Worm (Caenorhabditis elegans) whole organism, late embryonic: ENCODE data around the gene F07F6.8.

Source experiments
- C08G9.2 ChIP-seq: sonication (generic microtip); optimal IDR thresholded peaks from 2 replicates; lab custom pipeline; 2016; ENCODE audit warnings: mild to moderate bottlenecking, missing genetic modification characterization, moderate library complexity, missing compliant biosample characterization
- C38D4.7 ChIP-seq: fragments of 200-800 bp; sonication (Bioruptor generic); optimal IDR thresholded peaks from 2 replicates; lab custom pipeline; 2018; ENCODE audit warnings: mild to moderate bottlenecking, missing genetic modification characterization, moderate library complexity, missing compliant biosample characterization
- F13H6.1 ChIP-seq: sonication (generic microtip); optimal IDR thresholded peaks from 2 replicates; lab custom pipeline; 2016; ENCODE audit warnings: missing genetic modification characterization, missing compliant biosample characterization
- K02D7.2 ChIP-seq: sonication (generic microtip); optimal IDR thresholded peaks from 2 replicates; lab custom pipeline; 2017; ENCODE audit warnings: mild to moderate bottlenecking, missing genetic modification characterization, missing compliant biosample characterization
- Y22D7AL.16 ChIP-seq: sonication (generic microtip); optimal IDR thresholded peaks from 2 replicates; lab custom pipeline; 2016; ENCODE audit warnings: missing genetic modification characterization, missing compliant biosample characterization
- ceh-18 ChIP-seq: sonication (generic microtip); optimal IDR thresholded peaks from 2 replicates; lab custom pipeline; 2016; ENCODE audit warnings: missing genetic modification characterization, missing compliant biosample characterization
- ceh-30 ChIP-seq: fragments of 150-350 bp; optimal IDR thresholded peaks from 2 replicates; lab custom pipeline; 2014; ENCODE audit warnings: missing biosample characterization, missing genetic modification characterization
- ceh-34 ChIP-seq: sonication (generic microtip); optimal IDR thresholded peaks from 2 replicates; lab custom pipeline; 2016; ENCODE audit warnings: mild to moderate bottlenecking, missing genetic modification characterization, missing compliant biosample characterization
- ceh-45 ChIP-seq: fragments of 200-800 bp; sonication (Bioruptor generic); IDR thresholded peaks from 2 replicates; pipeline ENCODE4 v1.3.6; 2022; ENCODE audit warnings: missing genetic modification reagents, missing genetic modification characterization, missing compliant biosample characterization
- ceh-9 ChIP-seq: sonication (generic microtip); optimal IDR thresholded peaks from 2 replicates; lab custom pipeline; 2016; ENCODE audit warnings: mild to moderate bottlenecking, missing genetic modification characterization, inconsistent platforms, missing compliant biosample characterization
- che-1 ChIP-seq: sonication (generic microtip); optimal IDR thresholded peaks from 2 replicates; lab custom pipeline; 2016; ENCODE audit warnings: mild to moderate bottlenecking, missing genetic modification characterization, missing compliant biosample characterization
- dmd-4 ChIP-seq: sonication (generic microtip); optimal IDR thresholded peaks from 2 replicates; lab custom pipeline; 2016; ENCODE audit warnings: borderline replicate concordance, missing genetic modification characterization, missing compliant biosample characterization
- elt-4 ChIP-seq: sonication (generic microtip); optimal IDR thresholded peaks from 2 replicates; lab custom pipeline; 2016; ENCODE audit warnings: missing genetic modification characterization, missing compliant biosample characterization
- fax-1 ChIP-seq: sonication (generic microtip); optimal IDR thresholded peaks from 2 replicates; lab custom pipeline; 2016; ENCODE audit warnings: missing genotype, missing genetic modification characterization, missing compliant biosample characterization
- fkh-6 ChIP-seq: sonication (generic microtip); optimal IDR thresholded peaks from 2 replicates; lab custom pipeline; 2016; ENCODE audit warnings: missing genetic modification characterization, missing compliant biosample characterization
- gmeb-2 ChIP-seq: sonication (generic microtip); optimal IDR thresholded peaks from 2 replicates; lab custom pipeline; 2016; ENCODE audit warnings: missing genetic modification characterization, inconsistent platforms, missing compliant biosample characterization
- hlh-15 ChIP-seq: sonication (generic microtip); optimal IDR thresholded peaks from 2 replicates; lab custom pipeline; 2016; ENCODE audit warnings: missing genetic modification characterization, missing compliant biosample characterization
- hlh-30 ChIP-seq: sonication (generic microtip); optimal IDR thresholded peaks from 2 replicates; lab custom pipeline; 2017; ENCODE audit warnings: antibody characterized with exemption, missing genetic modification characterization, missing compliant biosample characterization; ENCODE audit not compliant: insufficient read depth
- hlh-6 ChIP-seq: sonication (generic microtip); optimal IDR thresholded peaks from 2 replicates; lab custom pipeline; 2016; ENCODE audit warnings: missing genotype, missing genetic modification characterization, missing compliant biosample characterization
- hlh-8 ChIP-seq: sonication (generic microtip); optimal IDR thresholded peaks from 2 replicates; lab custom pipeline; 2016; ENCODE audit warnings: missing genotype, missing genetic modification characterization, missing compliant biosample characterization
- lim-6 ChIP-seq: sonication (generic microtip); optimal IDR thresholded peaks from 2 replicates; lab custom pipeline; 2016; ENCODE audit warnings: missing genetic modification characterization, missing compliant biosample characterization
- nfya-1 ChIP-seq: sonication (generic microtip); optimal IDR thresholded peaks from 2 replicates; lab custom pipeline; 2017; ENCODE audit warnings: missing genetic modification characterization, mild to moderate bottlenecking, missing compliant biosample characterization, antibody characterized with exemption, moderate library complexity
- nhr-11 ChIP-seq: fragments of 150-350 bp; optimal IDR thresholded peaks from 2 replicates; lab custom pipeline; 2014; ENCODE audit warnings: missing biosample characterization, missing genetic modification characterization
- pag-3 ChIP-seq: sonication (generic microtip); optimal IDR thresholded peaks from 2 replicates; lab custom pipeline; 2016; ENCODE audit warnings: missing compliant biosample characterization, missing genetic modification characterization, borderline replicate concordance
- pax-1 ChIP-seq: fragments of 150-350 bp; optimal IDR thresholded peaks from 2 replicates; lab custom pipeline; 2014; ENCODE audit warnings: missing biosample characterization, missing genetic modification characterization
- pha-2 ChIP-seq: sonication (generic microtip); optimal IDR thresholded peaks from 2 replicates; lab custom pipeline; 2017; ENCODE audit warnings: mild to moderate bottlenecking, missing genetic modification characterization, missing compliant biosample characterization
- pha-4 ChIP-seq: fragments of 150-350 bp; optimal IDR thresholded peaks from 2 replicates; lab custom pipeline; 2018; ENCODE audit warnings: missing biosample characterization, missing genetic modification reagents, missing genetic modification characterization
- pqm-1 ChIP-seq: sonication (generic microtip); optimal IDR thresholded peaks from 2 replicates; lab custom pipeline; 2016; ENCODE audit warnings: missing genetic modification characterization, missing compliant biosample characterization
- ref-2 ChIP-seq: sonication (generic microtip); optimal IDR thresholded peaks from 2 replicates; lab custom pipeline; 2016; ENCODE audit warnings: missing genetic modification characterization, missing compliant biosample characterization
- sdc-2 ChIP-seq: sonication (generic microtip); optimal IDR thresholded peaks from 2 replicates; lab custom pipeline; 2016; ENCODE audit warnings: missing genotype, missing genetic modification characterization, missing compliant biosample characterization
- sox-2 ChIP-seq: fragments of 200-800 bp; sonication (Bioruptor generic); IDR thresholded peaks from 2 replicates; pipeline ENCODE4 v1.3.6; 2022; ENCODE audit warnings: missing genetic modification reagents, missing genetic modification characterization, missing compliant biosample characterization
- sox-4 ChIP-seq: sonication (generic microtip); optimal IDR thresholded peaks from 2 replicates; lab custom pipeline; 2017; ENCODE audit warnings: mild to moderate bottlenecking, missing genetic modification characterization, inconsistent platforms, missing compliant biosample characterization
- syd-9 ChIP-seq: sonication (generic microtip); optimal IDR thresholded peaks from 2 replicates; lab custom pipeline; 2016; ENCODE audit warnings: mild to moderate bottlenecking, missing genetic modification characterization, moderate library complexity, missing compliant biosample characterization
- tbx-2 ChIP-seq: sonication (generic microtip); optimal IDR thresholded peaks from 2 replicates; lab custom pipeline; 2016; ENCODE audit warnings: missing genetic modification characterization, missing compliant biosample characterization
- ttx-3 ChIP-seq: sonication (generic microtip); optimal IDR thresholded peaks from 2 replicates; lab custom pipeline; 2016; ENCODE audit warnings: missing genetic modification reagents, missing genetic modification characterization, missing compliant biosample characterization
- unc-42 ChIP-seq: sonication (generic microtip); optimal IDR thresholded peaks from 2 replicates; lab custom pipeline; 2016; ENCODE audit warnings: missing genotype, missing genetic modification characterization, missing compliant biosample characterization
- zip-5 ChIP-seq: sonication (generic microtip); optimal IDR thresholded peaks from 2 replicates; lab custom pipeline; 2016; ENCODE audit warnings: missing genetic modification characterization, missing compliant biosample characterization

F07F6.8 gene

DNA sequence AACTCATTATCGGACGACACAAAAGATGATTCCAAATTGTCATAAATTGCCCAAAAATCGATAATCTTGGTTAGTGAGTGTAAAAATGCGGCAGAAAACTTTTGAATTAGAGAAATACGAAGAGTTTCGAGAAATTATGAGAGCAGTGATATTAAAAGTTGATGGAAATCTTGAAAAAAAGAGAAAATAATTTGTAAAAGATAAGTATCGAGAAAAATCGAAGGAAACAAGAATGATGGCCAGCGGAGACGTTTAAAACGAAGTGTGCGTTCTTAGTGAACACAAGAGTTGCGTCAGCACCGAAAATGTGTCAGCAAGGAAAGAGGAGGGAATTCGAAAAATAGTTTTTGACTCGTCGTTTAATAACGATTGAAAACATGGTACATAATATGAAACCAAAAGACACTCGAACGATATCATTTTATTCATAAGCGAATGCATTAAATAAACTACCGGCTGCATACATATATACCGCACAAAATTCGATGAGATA is 35.7 kb downstream of the F07F6.8 start, which contains the start of gene ndx-6 (continued):
- TF ChIP-seq fkh-6 (tag; lab: Kevin White, UChicago) = peak; percentile 44
- no peak for TF ChIP-seq F13H6.1 (tag; lab: Kevin White, UChicago)
- TF ChIP-seq Y22D7AL.16 (tag; lab: Kevin White, UChicago) = no peak
- TF ChIP-seq ceh-45 = no peak
- TF ChIP-seq sox-4 (tag; lab: Kevin White, UChicago) = no peak
- no peak for TF ChIP-seq hlh-6 (tag; lab: Kevin White, UChicago)
- no peak for TF ChIP-seq syd-9 (tag; lab: Kevin White, UChicago)
- TF ChIP-seq tbx-2 = peak; percentile 71
- no peak for TF ChIP-seq zip-5
- TF ChIP-seq unc-42 (tag; lab: Kevin White, UChicago) = peak; percentile 44
- no peak for TF ChIP-seq fax-1 (tag; lab: Kevin White, UChicago)
- no peak for TF ChIP-seq pag-3 (tag; lab: Kevin White, UChicago)
- TF ChIP-seq gmeb-2 = no peak
- no peak for TF ChIP-seq pax-1 (tag; lab: Kevin White, UChicago)
- TF ChIP-seq pha-2 (tag; lab: Kevin White, UChicago) = no peak
- no peak for TF ChIP-seq dmd-4 (tag; lab: Kevin White, UChicago)

ce11 chrII:5388786-5389421 is 36.6 kb downstream of the F07F6.8 start, which contains the start of gene rsp-4:
TSS of gene rsp-4 (minus strand) at chrII:5388836.
- no peak for TF ChIP-seq elt-4 (tag; lab: Kevin White, UChicago)
- no peak for TF ChIP-seq ref-2 (tag; lab: Kevin White, UChicago)

- no peak for TF ChIP-seq che-1
- no peak for TF ChIP-seq ceh-9 (tag; lab: Kevin White, UChicago)
- TF ChIP-seq ref-2 (tag; lab: Kevin White, UChicago) = no peak
- no peak for TF ChIP-seq hlh-15 (tag; lab: Kevin White, UChicago)
- TF ChIP-seq hlh-8 (tag; lab: Kevin White, UChicago) = no peak
- TF ChIP-seq hlh-30 = no peak
- no peak for TF ChIP-seq ceh-18 (tag; lab: Kevin White, UChicago)
- TF ChIP-seq sdc-2 (tag; lab: Kevin White, UChicago) = no peak
- TF ChIP-seq pha-4 (tag; lab: Kevin White, UChicago) = no peak
Observed at ce11 chrII:5387217-5387616, 38.3 kb downstream of the F07F6.8 start, which contains the start of gene ccpp-6. TSS of gene ccpp-6 (minus strand) at chrII:5387317.

DNA sequence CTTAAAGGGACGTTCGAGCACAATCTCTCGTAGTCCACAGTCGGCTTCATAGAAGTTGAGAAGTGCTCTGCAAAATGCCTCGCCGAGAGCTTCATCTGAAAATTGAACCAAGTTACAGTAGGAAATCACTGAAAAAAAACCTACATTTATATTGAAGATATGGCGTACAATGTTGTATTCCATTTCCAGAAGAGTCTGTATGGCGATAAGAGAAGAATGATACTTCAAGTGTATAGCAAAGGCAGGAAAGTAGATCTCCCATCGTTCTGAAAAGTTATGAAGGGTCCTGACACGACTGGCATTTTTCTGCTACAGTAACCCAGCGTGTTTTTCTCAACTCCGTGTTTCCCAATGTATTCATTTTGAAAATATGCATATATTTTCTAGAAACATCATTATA is 41.3 kb downstream of the F07F6.8 start:
- TF ChIP-seq pag-3 (tag; lab: Kevin White, UChicago) (no peak), nfya-1 (tag; lab: Kevin White, UChicago) (no peak), sox-2 (GFP tag; lab: Robert Waterston, UW) (no peak), pha-2 (tag; lab: Kevin White, UChicago) (no peak), fkh-6 (tag; lab: Kevin White, UChicago) (no peak), gmeb-2 (no peak), nhr-11 (tag; lab: Kevin White, UChicago) (no peak), C08G9.2 (tag; lab: Kevin White, UChicago) (no peak), ref-2 (tag; lab: Kevin White, UChicago) (no peak), C38D4.7 (GFP tag; lab: Kevin White, UChicago) (no peak), fax-1 (tag; lab: Kevin White, UChicago) (no peak), pax-1 (tag; lab: Kevin White, UChicago) (no peak), ttx-3 (no peak), pqm-1 (no peak), ceh-30 (no peak), ceh-34 (tag; lab: Kevin White, UChicago) (no peak), hlh-8 (tag; lab: Kevin White, UChicago) (no peak), lim-6 (tag; lab: Kevin White, UChicago) (no peak), ceh-18 (tag; lab: Kevin White, UChicago) (no peak), K02D7.2 (tag; lab: Kevin White, UChicago) (no peak)
- TF ChIP-seq, all 69 proteins: peak for 0
